Worm (Caenorhabditis elegans) whole organism, young adult: ENCODE results near the gene B0454.26.

Source experiments
- B0035.1 ChIP-seq: sonication (generic microtip); optimal IDR thresholded peaks from 2 replicates; lab custom pipeline; 2016; ENCODE audit warnings: missing genetic modification characterization, mild to moderate bottlenecking, missing compliant biosample characterization, missing genotype, missing genetic modification reagents
- B0261.1 ChIP-seq: sonication (generic microtip); optimal IDR thresholded peaks from 2 replicates; lab custom pipeline; 2016; ENCODE audit warnings: mild to moderate bottlenecking, missing genetic modification characterization, moderate library complexity, missing compliant biosample characterization
- B0336.3 ChIP-seq: fragments of 200-800 bp; sonication (Bioruptor generic); IDR thresholded peaks from 2 replicates; pipeline ENCODE4 v1.3.6; 2022; ENCODE audit warnings: missing genetic modification characterization, missing compliant biosample characterization
- C06A6.2 ChIP-seq: fragments of 200-800 bp; sonication (Bioruptor generic); conservative IDR thresholded peaks from 2 replicates; pipeline ENCODE4 v1.3.6; 2022; ENCODE audit warnings: missing genetic modification characterization, missing compliant biosample characterization
- F22D6.2 ChIP-seq: sonication (generic microtip); optimal IDR thresholded peaks from 2 replicates; lab custom pipeline; 2016; ENCODE audit warnings: mild to moderate bottlenecking, missing genetic modification characterization, missing compliant biosample characterization
- F23B12.7 ChIP-seq: sonication (generic microtip); optimal IDR thresholded peaks from 2 replicates; lab custom pipeline; 2017; ENCODE audit warnings: missing genetic modification characterization, mild to moderate bottlenecking, missing compliant biosample characterization, antibody characterized with exemption, moderate library complexity; ENCODE audit not compliant: insufficient read depth
- F33H1.4 ChIP-seq: fragments of 200-800 bp; sonication (Bioruptor generic); IDR thresholded peaks from 2 replicates; pipeline ENCODE4 v1.3.6; 2022; ENCODE audit warnings: missing genetic modification reagents, missing genetic modification characterization, missing compliant biosample characterization
- F57C9.4 ChIP-seq: sonication (generic microtip); optimal IDR thresholded peaks from 2 replicates; lab custom pipeline; 2017; ENCODE audit warnings: mild to moderate bottlenecking, missing genetic modification characterization, missing compliant biosample characterization
- K12H6.12 ChIP-seq: fragments of 200-800 bp; sonication (Bioruptor generic); optimal IDR thresholded peaks from 2 replicates; lab custom pipeline; 2018; ENCODE audit warnings: mild to moderate bottlenecking, missing genetic modification characterization, missing compliant biosample characterization
- Y53G8AR.9 ChIP-seq: fragments of 200-800 bp; sonication (Bioruptor generic); conservative IDR thresholded peaks from 2 replicates; pipeline ENCODE4 v1.3.6; 2022; ENCODE audit warnings: missing genetic modification reagents, missing genetic modification characterization, missing compliant biosample characterization
- Y67H2A.10 ChIP-seq: fragments of 200-800 bp; sonication (Bioruptor generic); conservative IDR thresholded peaks from 2 replicates; pipeline ENCODE4 v1.3.6; 2022; ENCODE audit warnings: missing genetic modification reagents, missing genetic modification characterization, missing compliant biosample characterization
- Y79H2A.3 ChIP-seq: fragments of 200-800 bp; sonication (Bioruptor generic); conservative IDR thresholded peaks from 2 replicates; pipeline ENCODE4 v1.3.6; 2022; ENCODE audit warnings: missing genetic modification reagents, missing genetic modification characterization, missing compliant biosample characterization
- Y95B8A.8 ChIP-seq: fragments of 200-800 bp; sonication (Bioruptor generic); IDR thresholded peaks from 2 replicates; pipeline ENCODE4 v1.3.6; 2022; ENCODE audit warnings: missing genetic modification reagents, missing genetic modification characterization, missing compliant biosample characterization
- ama-1 ChIP-seq, 3 experiments: fragments of 150-350 bp in 1 of 3; sonication (generic microtip) in 2 of 3; optimal IDR thresholded peaks; 2 replicates each; lab custom pipeline; 2014 to 2018; ENCODE audit warnings: missing biosample characterization in 2 of 3, missing genetic modification characterization in 2 of 3, missing genetic modification reagents in 2 of 3
- atf-7 ChIP-seq: sonication (generic microtip); optimal IDR thresholded peaks from 2 replicates; lab custom pipeline; 2017; ENCODE audit warnings: mild to moderate bottlenecking, missing genetic modification characterization, missing compliant biosample characterization
- athp-1 ChIP-seq: sonication (generic microtip); optimal IDR thresholded peaks from 2 replicates; lab custom pipeline; 2017; ENCODE audit warnings: mild to moderate bottlenecking, missing genetic modification characterization, missing compliant biosample characterization
- attf-3 ChIP-seq: fragments of 200-800 bp; sonication (Bioruptor generic); conservative IDR thresholded peaks from 2 replicates; pipeline ENCODE4 v1.3.6; 2022; ENCODE audit warnings: missing genetic modification reagents, missing genetic modification characterization, missing compliant biosample characterization
- attf-5 ChIP-seq: fragments of 200-800 bp; sonication (Bioruptor generic); optimal IDR thresholded peaks from 2 replicates; lab custom pipeline; 2018; ENCODE audit warnings: mild to moderate bottlenecking, missing genetic modification characterization, missing compliant biosample characterization
- bed-1 ChIP-seq: fragments of 200-800 bp; sonication (Bioruptor generic); IDR thresholded peaks from 2 replicates; pipeline ENCODE4 v1.3.6; 2022; ENCODE audit warnings: missing genetic modification reagents, missing genetic modification characterization, missing compliant biosample characterization
- ceh-100 ChIP-seq: fragments of 200-800 bp; sonication (Bioruptor generic); IDR thresholded peaks from 2 replicates; pipeline ENCODE4 v1.3.6; 2022; ENCODE audit warnings: missing genetic modification reagents, missing genetic modification characterization, missing compliant biosample characterization
- ekl-4 ChIP-seq: fragments of 200-800 bp; sonication (Bioruptor generic); IDR thresholded peaks from 2 replicates; pipeline ENCODE4 v1.3.6; 2022; ENCODE audit warnings: missing genetic modification reagents, missing genetic modification characterization, missing compliant biosample characterization
- ets-4 ChIP-seq: fragments of 200-800 bp; sonication (Bioruptor generic); optimal IDR thresholded peaks from 2 replicates; lab custom pipeline; 2018; ENCODE audit warnings: mild to moderate bottlenecking, missing genetic modification characterization, missing compliant biosample characterization
- him-1 ChIP-seq: sonication (generic microtip); optimal IDR thresholded peaks from 2 replicates; lab custom pipeline; 2016; ENCODE audit warnings: missing genotype, missing genetic modification reagents, missing genetic modification characterization, missing compliant biosample characterization
- hlh-12 ChIP-seq: sonication (generic microtip); optimal IDR thresholded peaks from 2 replicates; lab custom pipeline; 2016; ENCODE audit warnings: missing genetic modification characterization, missing compliant biosample characterization
- let-526 ChIP-seq: fragments of 200-800 bp; sonication (Bioruptor generic); IDR thresholded peaks from 2 replicates; pipeline ENCODE4 v1.3.6; 2022; ENCODE audit warnings: missing genetic modification reagents, missing genetic modification characterization, missing compliant biosample characterization
- let-607 ChIP-seq, 2 experiments: fragments of 200-800 bp in 1 of 2; sonication (Bioruptor generic) in 1 of 2; sonication (generic microtip) in 1 of 2; optimal IDR thresholded peaks; 2 replicates each; lab custom pipeline; 2016 to 2018; ENCODE audit warnings: mild to moderate bottlenecking in 2 of 2, missing compliant biosample characterization in 2 of 2, missing genetic modification characterization in 2 of 2, moderate library complexity in 2 of 2, missing genotype in 1 of 2
- lin-40 ChIP-seq: sonication (generic microtip); optimal IDR thresholded peaks from 2 replicates; lab custom pipeline; 2016; ENCODE audit warnings: missing genetic modification characterization, mild to moderate bottlenecking, missing compliant biosample characterization, missing genotype, missing genetic modification reagents
- madf-8 ChIP-seq: fragments of 200-800 bp; sonication (Bioruptor generic); conservative IDR thresholded peaks from 2 replicates; pipeline ENCODE4 v1.3.6; 2022; ENCODE audit warnings: missing genetic modification reagents, missing genetic modification characterization, missing compliant biosample characterization
- mcd-1 ChIP-seq: fragments of 200-800 bp; sonication (Bioruptor generic); IDR thresholded peaks from 2 replicates; pipeline ENCODE4 v1.3.6; 2022; ENCODE audit warnings: missing genetic modification reagents, missing genetic modification characterization, missing compliant biosample characterization
- nfya-2 ChIP-seq: fragments of 200-800 bp; sonication (Bioruptor generic); IDR thresholded peaks from 2 replicates; pipeline ENCODE4 v1.3.6; 2022; ENCODE audit warnings: missing genetic modification reagents, missing genetic modification characterization, missing compliant biosample characterization
- nhr-120 ChIP-seq: fragments of 200-800 bp; sonication (Bioruptor generic); IDR thresholded peaks from 2 replicates; pipeline ENCODE4 v1.3.6; 2022; ENCODE audit warnings: missing genetic modification characterization, missing compliant biosample characterization
- nhr-179 ChIP-seq: sonication (generic microtip); optimal IDR thresholded peaks from 2 replicates; lab custom pipeline; 2016; ENCODE audit warnings: mild to moderate bottlenecking, missing genetic modification characterization, missing compliant biosample characterization
- pha-4 ChIP-seq: fragments of 150-350 bp; sonication (generic microtip); optimal IDR thresholded peaks from 2 replicates; lab custom pipeline; 2014; ENCODE audit warnings: missing biosample characterization, missing genetic modification reagents, missing genetic modification characterization
- rpc-1 ChIP-seq, 2 experiments: fragments of 150-350 bp in 1 of 2; sonication (generic microtip) in 1 of 2; optimal IDR thresholded peaks; 2 replicates each; lab custom pipeline; 2014 to 2018; ENCODE audit warnings: missing biosample characterization in 1 of 2, missing genetic modification characterization in 1 of 2, missing genetic modification reagents in 1 of 2, missing genotype in 1 of 2
- snpc-1.3 ChIP-seq: sonication (generic microtip); optimal IDR thresholded peaks from 2 replicates; lab custom pipeline; 2017; ENCODE audit warnings: missing genetic modification characterization, mild to moderate bottlenecking, missing compliant biosample characterization, antibody characterized with exemption, moderate library complexity, missing genotype, missing genetic modification reagents; ENCODE audit not compliant: insufficient read depth
- snpc-3.4 ChIP-seq: sonication (generic microtip); optimal IDR thresholded peaks from 2 replicates; lab custom pipeline; 2017; ENCODE audit warnings: missing genetic modification characterization, mild to moderate bottlenecking, missing compliant biosample characterization, antibody characterized with exemption, moderate library complexity, missing genotype, missing genetic modification reagents
- somi-1 ChIP-seq: fragments of 200-800 bp; sonication (Bioruptor generic); optimal IDR thresholded peaks from 2 replicates; lab custom pipeline; 2018; ENCODE audit warnings: mild to moderate bottlenecking, missing genetic modification characterization, missing compliant biosample characterization
- tbp1 ChIP-seq: fragments of 200-800 bp; sonication (Bioruptor generic); optimal IDR thresholded peaks from 2 replicates; lab custom pipeline; 2018; ENCODE audit warnings: mild to moderate bottlenecking, missing genetic modification characterization, missing compliant biosample characterization
- ztf-26 ChIP-seq: sonication (generic microtip); optimal IDR thresholded peaks from 2 replicates; lab custom pipeline; 2017; ENCODE audit warnings: missing genetic modification characterization, missing compliant biosample characterization
- ztf-28 ChIP-seq: fragments of 200-800 bp; sonication (Bioruptor generic); IDR thresholded peaks from 2 replicates; pipeline ENCODE4 v1.3.6; 2022; ENCODE audit warnings: missing genetic modification reagents, missing genetic modification characterization, missing compliant biosample characterization
- ztf-3 ChIP-seq: fragments of 200-800 bp; sonication (Bioruptor generic); optimal IDR thresholded peaks from 2 replicates; lab custom pipeline; 2018; ENCODE audit warnings: mild to moderate bottlenecking, missing genetic modification characterization, missing compliant biosample characterization

The B0454.26 gene

DNA sequence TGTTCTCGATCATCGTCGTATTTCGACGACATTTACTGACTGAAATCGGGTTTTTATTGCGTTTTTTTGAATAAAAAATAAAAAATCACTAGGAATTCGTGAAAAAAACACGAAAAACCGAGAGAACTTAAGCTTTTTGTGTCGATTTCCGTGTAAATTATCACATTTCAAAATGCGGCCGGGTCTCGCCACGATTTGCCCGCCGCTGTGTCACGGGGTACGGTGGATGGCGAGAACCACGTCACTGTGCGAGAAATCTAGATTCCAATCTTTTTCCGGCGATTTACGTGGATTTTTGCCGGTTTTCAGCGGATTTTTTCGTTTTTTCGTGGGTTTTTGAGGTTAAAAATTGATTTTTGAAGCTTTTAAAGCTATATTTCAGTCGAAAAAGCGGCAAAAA, 38.6 kb upstream of the B0454.26 start, which contains the start of gene Y25C1A.8 (continued):
- TF ChIP-seq lin-40 (peak; percentile 94), Y67H2A.10 (GFP tag; lab: Robert Waterston, UW) (no peak), ceh-100 (GFP tag; lab: Robert Waterston, UW) (peak; percentile 83), tbp1 (GFP tag; lab: Kevin White, UChicago) (peak; percentile 71), ekl-4 (GFP tag; lab: Robert Waterston, UW) (peak; percentile 90; the same call in 1 of the 2 replicates), ztf-28 (peak; percentile 56; the same call in 1 of the 2 replicates), madf-8 (GFP tag; lab: Robert Waterston, UW) (peak; percentile 28; the same call in 1 of the 2 replicates), snpc-3.4 (tag; lab: Kevin White, UChicago) (peak; percentile 59), let-526 (no peak), attf-5 (peak; percentile 83), nfya-2 (GFP tag; lab: Robert Waterston, UW) (no peak), F23B12.7 (tag; lab: Kevin White, UChicago) (peak; percentile 92), attf-3 (no peak), F33H1.4 (peak; percentile 100), let-607 (tag; optimal IDR thresholded peaks at IDR 0.05; lab: Kevin White, UChicago) (peak; percentile 97 to 98), ztf-3 (GFP tag; lab: Kevin White, UChicago) (peak; percentile 48), C06A6.2 (GFP tag; lab: Robert Waterston, UW) (peak; percentile 60; the same call in 1 of the 2 replicates), nhr-120 (no peak), F57C9.4 (tag; lab: Kevin White, UChicago) (peak; percentile 67), athp-1 (tag; lab: Kevin White, UChicago) (peak; percentile 62), atf-7 (tag; lab: Kevin White, UChicago) (peak; percentile 97), Y95B8A.8 (GFP tag; lab: Robert Waterston, UW) (no peak; the same call in none of the 2 replicates), ztf-26 (peak; percentile 83), bed-1 (no peak), him-1 (tag; lab: Kevin White, UChicago) (peak; percentile 30), mcd-1 (peak; percentile 92), snpc-1.3 (tag; lab: Kevin White, UChicago) (peak; percentile 51), ets-4 (GFP tag; lab: Kevin White, UChicago) (peak; percentile 78), Y53G8AR.9 (GFP tag; lab: Robert Waterston, UW) (peak; percentile 93), ama-1 (optimal IDR thresholded peaks at IDR 0.05; lab: Kevin White, UChicago) (no peak), ama-1 (GFP tag; optimal IDR thresholded peaks at IDR 0.05; lab: Kevin White, UChicago) (peak in 1 of 2 experiments; percentile 16), B0035.1 (tag; lab: Kevin White, UChicago) (peak; percentile 40), rpc-1 (optimal IDR thresholded peaks at IDR 0.05; lab: Kevin White, UChicago) (peak; percentile 24), rpc-1 (tag; optimal IDR thresholded peaks at IDR 0.05; lab: Kevin White, UChicago) (no peak), B0261.1 (tag; lab: Kevin White, UChicago) (peak; percentile 36), K12H6.12 (tag; lab: Kevin White, UChicago) (peak; percentile 70), pha-4 (tag; lab: Kevin White, UChicago) (peak; percentile 24), B0336.3 (GFP tag; lab: Robert Waterston, UW) (peak; percentile 96), Y79H2A.3 (GFP tag; lab: Robert Waterston, UW) (no peak), somi-1 (GFP tag; lab: Kevin White, UChicago) (no peak), nhr-179 (no peak), F22D6.2 (tag; lab: Kevin White, UChicago) (peak; percentile 70), hlh-12 (no peak)
